Fruit fly (Drosophila melanogaster): Measurements from ENCODE around the gene rut.

The rut gene

dm6 chrX:14810433-14810832, 15.4 kb downstream of the rut start:
- TF ChIP-seq spab (GFP tag; optimal IDR thresholded peaks at IDR 0.05) (no peak), CG6792 (GFP tag; optimal IDR thresholded peaks at IDR 0.05) (peak; percentile 17), Ets21C (GFP tag; optimal IDR thresholded peaks at IDR 0.05) (no peak), vri (GFP tag; optimal IDR thresholded peaks at IDR 0.05) (peak; percentile 3), Blimp-1 (GFP tag; optimal IDR thresholded peaks at IDR 0.05) (no peak), CG8632 (GFP tag; optimal IDR thresholded peaks at IDR 0.05) (peak; percentile 31), Gug (GFP tag; IDR thresholded peaks at IDR 0.05) (0 out of 2 replicates have a peak, but pooled peaks have one; percentile 26), CG7368 (GFP tag; optimal IDR thresholded peaks at IDR 0.05) (no peak), svp (GFP tag) (peak; percentile 75), ss (GFP tag; optimal IDR thresholded peaks at IDR 0.05) (no peak), acj6 (GFP tag; optimal IDR thresholded peaks at IDR 0.05) (peak; percentile 28), cyc (GFP tag; optimal IDR thresholded peaks at IDR 0.05) (peak; percentile 15), CG16779 (tag; optimal IDR thresholded peaks at IDR 0.05) (no peak), eg (GFP tag; IDR thresholded peaks at IDR 0.05) (no peak), salr (GFP tag; optimal IDR thresholded peaks at IDR 0.05) (no peak), Ets96B (tag; optimal IDR thresholded peaks at IDR 0.05) (peak; percentile 12), CG9139 (GFP tag; optimal IDR thresholded peaks at IDR 0.05) (no peak), achi (GFP tag; optimal IDR thresholded peaks at IDR 0.05) (peak; percentile 13), fd85E (GFP tag; optimal IDR thresholded peaks at IDR 0.05) (no peak), esn (GFP tag; optimal IDR thresholded peaks at IDR 0.05) (peak; percentile 40), Sox15 (GFP tag; optimal IDR thresholded peaks at IDR 0.05) (no peak), CG32006 (GFP tag; optimal IDR thresholded peaks at IDR 0.05) (peak; percentile 29), OdsH (GFP tag; optimal IDR thresholded peaks at IDR 0.05) (peak; percentile 17), Smox (GFP tag; optimal IDR thresholded peaks at IDR 0.05) (peak; percentile 20), Sox102F (GFP tag; optimal IDR thresholded peaks at IDR 0.05) (peak; percentile 12), topi (GFP tag; optimal IDR thresholded peaks at IDR 0.05) (peak; percentile 2), Sox14 (GFP tag; optimal IDR thresholded peaks at IDR 0.05) (no peak), Eip75B (GFP tag; optimal IDR thresholded peaks at IDR 0.05) (no peak), CG3032 (tag; optimal IDR thresholded peaks at IDR 0.05) (no peak), CG6854 (GFP tag; optimal IDR thresholded peaks at IDR 0.05) (no peak), fd59A (GFP tag; optimal IDR thresholded peaks at IDR 0.05) (no peak), Eip78C (GFP tag) (peak; percentile 47), CG1621 (tag; optimal IDR thresholded peaks at IDR 0.05) (no peak), Hr38 (GFP tag; optimal IDR thresholded peaks at IDR 0.05) (no peak), CG4318 (GFP tag; optimal IDR thresholded peaks at IDR 0.05) (no peak), CG8119 (GFP tag; IDR thresholded peaks at IDR 0.05) (no peak), CG31627 (GFP tag; optimal IDR thresholded peaks at IDR 0.05) (no peak), CG3919 (GFP tag; optimal IDR thresholded peaks at IDR 0.05) (peak; percentile 19), Hr4 (GFP tag; optimal IDR thresholded peaks at IDR 0.05) (no peak), CG34406 (GFP tag; optimal IDR thresholded peaks at IDR 0.05) (peak; percentile 42), lz (GFP tag; optimal IDR thresholded peaks at IDR 0.05) (peak; percentile 17), Met (GFP tag; optimal IDR thresholded peaks at IDR 0.05) (peak; percentile 11), CG10669 (GFP tag; optimal IDR thresholded peaks at IDR 0.05) (no peak)

- TF ChIP-seq vri (GFP tag; optimal IDR thresholded peaks at IDR 0.05) (no peak), Hr4 (GFP tag; optimal IDR thresholded peaks at IDR 0.05) (peak; percentile 1), fd59A (GFP tag; optimal IDR thresholded peaks at IDR 0.05) (no peak), CG7368 (GFP tag; optimal IDR thresholded peaks at IDR 0.05) (no peak), CG1621 (tag; optimal IDR thresholded peaks at IDR 0.05) (no peak), Eip78C (GFP tag) (peak; percentile 54), CG10631 (GFP tag; optimal IDR thresholded peaks at IDR 0.05) (peak; percentile 23), CG8319 (GFP tag; optimal IDR thresholded peaks at IDR 0.05) (no peak), CG3032 (tag; optimal IDR thresholded peaks at IDR 0.05) (no peak), CG11762 (GFP tag; optimal IDR thresholded peaks at IDR 0.05; ENCODE audit: insufficient read depth) (no peak), CG6163 (GFP tag; IDR thresholded peaks at IDR 0.05) (peak; percentile 49; the same call in 1 of the 3 replicates), achi (GFP tag; optimal IDR thresholded peaks at IDR 0.05) (no peak), CG32006 (GFP tag; optimal IDR thresholded peaks at IDR 0.05) (peak; percentile 22), Sox102F (GFP tag; optimal IDR thresholded peaks at IDR 0.05) (no peak), salr (GFP tag; optimal IDR thresholded peaks at IDR 0.05) (no peak), eg (GFP tag; IDR thresholded peaks at IDR 0.05) (peak; percentile 45; the same call in 2 of the 3 replicates), ss (GFP tag; optimal IDR thresholded peaks at IDR 0.05) (no peak), Met (GFP tag; optimal IDR thresholded peaks at IDR 0.05) (no peak), svp (GFP tag) (no peak), Hr38 (GFP tag; optimal IDR thresholded peaks at IDR 0.05) (no peak), OdsH (GFP tag; optimal IDR thresholded peaks at IDR 0.05) (peak; percentile 16), CG8632 (GFP tag; optimal IDR thresholded peaks at IDR 0.05) (no peak), spab (GFP tag; optimal IDR thresholded peaks at IDR 0.05) (no peak), CG6808 (GFP tag; optimal IDR thresholded peaks at IDR 0.05) (no peak), pdm3 (GFP tag; optimal IDR thresholded peaks at IDR 0.05) (peak; percentile 4), Smox (GFP tag; optimal IDR thresholded peaks at IDR 0.05) (no peak), CG10669 (GFP tag; optimal IDR thresholded peaks at IDR 0.05) (peak; percentile 2), CG8119 (GFP tag; IDR thresholded peaks at IDR 0.05) (no peak)
Observed at dm6 chrX:14805646-14806045, 20.2 kb downstream of the rut start.

All from whole organism, prepupa.